Fruit fly (Drosophila melanogaster): ENCODE measurements around the gene dmrt99B.

dmrt99B gene

dm6 chr3R:29736678-29737093 is 44.3 kb downstream of the dmrt99B start, which contains the start of the genes CG7601 and CIA30 (continued):
- TF ChIP-seq CG11398 (GFP tag; optimal IDR thresholded peaks at IDR 0.05) (peak; percentile 96), Eip74EF (GFP tag; optimal IDR thresholded peaks at IDR 0.05) (peak in 1 of 2 experiments; percentile 93), H15 (GFP tag; IDR thresholded peaks at IDR 0.05) (peak; percentile 100), ap (GFP tag; IDR thresholded peaks at IDR 0.05) (peak; percentile 100), CG8765 (GFP tag; IDR thresholded peaks at IDR 0.05) (peak; percentile 100), ind (GFP tag; optimal IDR thresholded peaks at IDR 0.05) (peak; percentile 100), CG16779 (GFP tag; IDR thresholded peaks at IDR 0.05) (peak; percentile 100), nerfin-1 (tag; optimal IDR thresholded peaks at IDR 0.05) (peak; percentile 95), BtbVII (GFP tag; optimal IDR thresholded peaks at IDR 0.05) (peak; percentile 96), CG4730 (GFP tag; IDR thresholded peaks at IDR 0.05) (peak; percentile 100), CG31441 (GFP tag; IDR thresholded peaks at IDR 0.05) (no peak), prd (optimal IDR thresholded peaks at IDR 0.05) (no peak), prd (GFP tag; IDR thresholded peaks at IDR 0.05) (peak; percentile 100), HLH4C (GFP tag; IDR thresholded peaks at IDR 0.05; ENCODE audit: partially characterized antibody) (no peak), vfl (GFP tag; optimal IDR thresholded peaks at IDR 0.05) (peak; percentile 98), peb (GFP tag; IDR thresholded peaks at IDR 0.05) (peak; percentile 100), CG9932 (GFP tag; IDR thresholded peaks at IDR 0.05) (peak; percentile 100), chn (GFP tag; optimal IDR thresholded peaks at IDR 0.05) (peak; percentile 97), chinmo (GFP tag; IDR thresholded peaks at IDR 0.05; ENCODE audit: partially characterized antibody) (0 out of 4 replicates have a peak, but pooled peaks have one; percentile 39), maf-S (GFP tag; optimal IDR thresholded peaks at IDR 0.05) (peak; percentile 98), CG10267 (tag; optimal IDR thresholded peaks at IDR 0.05) (peak; percentile 92), sqz (GFP tag; optimal IDR thresholded peaks at IDR 0.05) (no peak), so (GFP tag; IDR thresholded peaks at IDR 0.05) (peak; percentile 100), TFAM (GFP tag; optimal IDR thresholded peaks at IDR 0.05) (peak; percentile 84), Xbp1 (GFP tag; optimal IDR thresholded peaks at IDR 0.05) (peak; percentile 99), pros (GFP tag; optimal IDR thresholded peaks at IDR 0.05) (peak; percentile 62), CG12391 (tag; optimal IDR thresholded peaks at IDR 0.05) (peak; percentile 96), CG8388 (GFP tag; optimal IDR thresholded peaks at IDR 0.05) (peak; percentile 96), CG16813 (GFP tag; IDR thresholded peaks at IDR 0.05; ENCODE audit: partially characterized antibody) (0 out of 3 replicates have a peak, but pooled peaks have one; percentile 32), CG4360 (GFP tag; IDR thresholded peaks at IDR 0.05) (peak; percentile 97), CG3163 (GFP tag; optimal IDR thresholded peaks at IDR 0.05) (peak; percentile 91), CG14710 (tag; optimal IDR thresholded peaks at IDR 0.05) (peak; percentile 96), sr (GFP tag; IDR thresholded peaks at IDR 0.05) (peak; percentile 100), CG6654 (GFP tag; optimal IDR thresholded peaks at IDR 0.05) (peak; percentile 92), CG1792 (GFP tag; optimal IDR thresholded peaks at IDR 0.05) (peak; percentile 98), CG17186 (GFP tag; optimal IDR thresholded peaks at IDR 0.05) (peak; percentile 93), CG5245 (GFP tag; optimal IDR thresholded peaks at IDR 0.05) (peak; percentile 99), Antp (GFP tag; optimal IDR thresholded peaks at IDR 0.05) (peak; percentile 99), dmrt11E (tag; optimal IDR thresholded peaks at IDR 0.05) (peak; percentile 95), CG3847 (GFP tag; IDR thresholded peaks at IDR 0.05) (peak; percentile 100), pfk (GFP tag; optimal IDR thresholded peaks at IDR 0.05) (peak; percentile 72), eyg (GFP tag; optimal IDR thresholded peaks at IDR 0.05) (peak; percentile 98), Sry-β (GFP tag; optimal IDR thresholded peaks at IDR 0.05) (peak; percentile 56), CG15696 (tag; optimal IDR thresholded peaks at IDR 0.05) (peak; percentile 99), CG12071 (GFP tag; optimal IDR thresholded peaks at IDR 0.05) (peak; percentile 98), Med (GFP tag) (peak; percentile 100), CG13123 (GFP tag; optimal IDR thresholded peaks at IDR 0.05) (peak; percentile 94), CG11560 (tag; IDR thresholded peaks at IDR 0.05) (peak; percentile 97), CG11093 (GFP tag; IDR thresholded peaks at IDR 0.05) (peak; percentile 100), ab (GFP tag; optimal IDR thresholded peaks at IDR 0.05) (peak; percentile 98), zfh1 (GFP tag; IDR thresholded peaks at IDR 0.05) (peak; percentile 100)

Measured in whole organism, embryonic.